Worm (Caenorhabditis elegans) whole organism, L1 larva: ENCODE results near the gene C40H1.9.
A peak's percentile ranks its signal among the peaks of the same experiment; 100 is the strongest.

ENCODE experiments used
- C34B4.2 ChIP-seq: sonication (generic microtip); optimal IDR thresholded peaks from 2 replicates; lab custom pipeline; 2017; ENCODE audit warnings: mild to moderate bottlenecking, missing genetic modification characterization, missing compliant biosample characterization
- Y116A8C.19 ChIP-seq: sonication (generic microtip); optimal IDR thresholded peaks from 2 replicates; lab custom pipeline; 2016; ENCODE audit warnings: missing compliant biosample characterization, missing genetic modification characterization, borderline replicate concordance
- ama-1 ChIP-seq: fragments of 150-350 bp; optimal IDR thresholded peaks from 2 replicates; lab custom pipeline; 2014
- blmp-1 ChIP-seq: fragments of 150-350 bp; optimal IDR thresholded peaks from 2 replicates; lab custom pipeline; 2014; ENCODE audit warnings: missing biosample characterization, missing genetic modification characterization
- ceh-82 ChIP-seq, 3 experiments: fragments of 150-350 bp in 1 of 3; sonication (generic microtip) in 2 of 3; optimal IDR thresholded peaks; 2 replicates each; lab custom pipeline; 2014 to 2017; ENCODE audit warnings: missing biosample characterization in 3 of 3, missing genetic modification characterization in 3 of 3
- ceh-90 ChIP-seq: sonication (generic microtip); optimal IDR thresholded peaks from 2 replicates; lab custom pipeline; 2016; ENCODE audit warnings: missing genetic modification characterization, missing compliant biosample characterization
- ces-1 ChIP-seq: fragments of 150-350 bp; optimal IDR thresholded peaks from 2 replicates; lab custom pipeline; 2014; ENCODE audit warnings: missing biosample characterization, missing genetic modification reagents, missing genetic modification characterization
- efl-1 ChIP-seq, 4 experiments: fragments of 150-350 bp; optimal IDR thresholded peaks in 3 of 4; peaks in 1 of 4; 1 replicate in 1 of 4; 2 replicates in 3 of 4; lab custom pipeline; 2014; ENCODE audit warnings: missing biosample characterization in 2 of 4, missing genetic modification characterization in 2 of 4, missing genetic modification reagents in 2 of 4
- egl-27 ChIP-seq, 2 experiments: fragments of 150-350 bp in 1 of 2; sonication (generic microtip); optimal IDR thresholded peaks; 3 replicates each; lab custom pipeline; 2017 to 2018; ENCODE audit warnings: missing biosample characterization in 2 of 2, missing genetic modification characterization in 2 of 2, missing genetic modification reagents in 2 of 2
- elt-2 ChIP-seq: sonication (generic microtip); optimal IDR thresholded peaks from 2 replicates; lab custom pipeline; 2016; ENCODE audit warnings: missing genetic modification characterization, mild to moderate bottlenecking, inconsistent platforms, missing compliant biosample characterization, missing genetic modification reagents
- elt-3 ChIP-seq, 6 experiments: fragments of 150-350 bp in 1 of 6; sonication (generic microtip); optimal IDR thresholded peaks; 2 replicates each; lab custom pipeline; 2017 to 2018; ENCODE audit warnings: missing biosample characterization in 6 of 6, missing genetic modification characterization in 6 of 6, inconsistent platforms in 1 of 6
- ets-5 ChIP-seq: fragments of 200-800 bp; sonication (Bioruptor generic); IDR thresholded peaks from 2 replicates; pipeline ENCODE4 v1.3.6; 2022; ENCODE audit warnings: missing genetic modification characterization, missing compliant biosample characterization
- fkh-10 ChIP-seq: sonication (generic microtip); optimal IDR thresholded peaks from 2 replicates; lab custom pipeline; 2017; ENCODE audit warnings: missing biosample characterization, missing genetic modification reagents, missing genetic modification characterization
- fkh-8 ChIP-seq: sonication (generic microtip); optimal IDR thresholded peaks from 2 replicates; lab custom pipeline; 2016; ENCODE audit warnings: mild to moderate bottlenecking, missing genetic modification characterization, missing compliant biosample characterization
- hpl-2 ChIP-seq: fragments of 150-350 bp; optimal IDR thresholded peaks from 2 replicates; lab custom pipeline; 2014; ENCODE audit warnings: missing biosample characterization, missing genetic modification reagents, missing genetic modification characterization
- irx-1 ChIP-seq: sonication (generic microtip); optimal IDR thresholded peaks from 2 replicates; lab custom pipeline; 2016; ENCODE audit warnings: missing genetic modification characterization, missing compliant biosample characterization
- jun-1 ChIP-seq: fragments of 150-350 bp; optimal IDR thresholded peaks from 2 replicates; lab custom pipeline; 2014; ENCODE audit warnings: missing biosample characterization, missing genetic modification reagents, missing genetic modification characterization
- lin-14 ChIP-seq: fragments of 200-800 bp; sonication (Bioruptor generic); optimal IDR thresholded peaks from 2 replicates; lab custom pipeline; 2018; ENCODE audit warnings: mild to moderate bottlenecking, missing genetic modification characterization, moderate library complexity, missing compliant biosample characterization
- lsy-2 ChIP-seq, 2 experiments: fragments of 150-350 bp; optimal IDR thresholded peaks; 2 replicates each; lab custom pipeline; 2014; ENCODE audit warnings: missing biosample characterization in 2 of 2, missing genetic modification characterization in 2 of 2
- mef-2 ChIP-seq: fragments of 150-350 bp; optimal IDR thresholded peaks from 2 replicates; lab custom pipeline; 2014; ENCODE audit warnings: missing biosample characterization, missing genetic modification characterization
- mep-1 ChIP-seq: fragments of 150-350 bp; optimal IDR thresholded peaks from 2 replicates; lab custom pipeline; 2014; ENCODE audit warnings: missing biosample characterization, missing genetic modification characterization
- nhr-19 ChIP-seq: fragments of 200-800 bp; sonication (Bioruptor generic); conservative IDR thresholded peaks from 2 replicates; pipeline ENCODE4 v1.3.6; 2022; ENCODE audit warnings: missing genetic modification characterization, missing compliant biosample characterization
- nhr-20 ChIP-seq: sonication (generic microtip); optimal IDR thresholded peaks from 2 replicates; lab custom pipeline; 2016; ENCODE audit warnings: mild to moderate bottlenecking, missing genetic modification characterization, missing compliant biosample characterization
- nhr-77 ChIP-seq: fragments of 150-350 bp; optimal IDR thresholded peaks from 2 replicates; lab custom pipeline; 2014; ENCODE audit warnings: missing biosample characterization, missing genetic modification characterization
- nhr-85 ChIP-seq: sonication (generic microtip); peaks from one replicate; lab custom pipeline; 2016; ENCODE audit warnings: missing genetic modification characterization, inconsistent platforms, missing compliant biosample characterization
- nhr-90 ChIP-seq: sonication (generic microtip); optimal IDR thresholded peaks from 2 replicates; lab custom pipeline; 2016; ENCODE audit warnings: mild to moderate bottlenecking, missing genetic modification characterization, missing compliant biosample characterization; ENCODE audit not compliant: poor library complexity
- pag-3 ChIP-seq: sonication (generic microtip); optimal IDR thresholded peaks from 2 replicates; lab custom pipeline; 2017; ENCODE audit warnings: missing genetic modification characterization, mild to moderate bottlenecking, missing compliant biosample characterization, antibody characterized with exemption, borderline replicate concordance; ENCODE audit not compliant: insufficient read depth
- skn-1 ChIP-seq: fragments of 150-350 bp; optimal IDR thresholded peaks from 2 replicates; lab custom pipeline; 2014; ENCODE audit warnings: missing biosample characterization, missing genetic modification characterization
- snpc-4 ChIP-seq: fragments of 150-350 bp; optimal IDR thresholded peaks from 2 replicates; lab custom pipeline; 2014; ENCODE audit warnings: missing biosample characterization, missing genetic modification characterization
- sox-4 ChIP-seq: sonication (generic microtip); optimal IDR thresholded peaks from 2 replicates; lab custom pipeline; 2016; ENCODE audit warnings: missing genetic modification characterization, missing compliant biosample characterization
- sup-37 ChIP-seq: fragments of 200-800 bp; sonication (Bioruptor generic); optimal IDR thresholded peaks from 2 replicates; lab custom pipeline; 2018; ENCODE audit warnings: mild to moderate bottlenecking, missing genetic modification characterization, missing compliant biosample characterization
- unc-30 ChIP-seq: sonication (generic microtip); optimal IDR thresholded peaks from 2 replicates; lab custom pipeline; 2017; ENCODE audit warnings: missing biosample characterization, missing genetic modification characterization
- vab-15 ChIP-seq: sonication (generic microtip); optimal IDR thresholded peaks from 2 replicates; lab custom pipeline; 2017; ENCODE audit warnings: missing genotype, mild to moderate bottlenecking, missing genetic modification characterization, missing compliant biosample characterization
- zip-4 ChIP-seq: fragments of 200-800 bp; sonication (Bioruptor generic); optimal IDR thresholded peaks from 2 replicates; lab custom pipeline; 2018; ENCODE audit warnings: mild to moderate bottlenecking, missing genetic modification characterization, moderate library complexity, missing compliant biosample characterization
- ztf-11 ChIP-seq, 2 experiments: sonication (generic microtip); optimal IDR thresholded peaks; 2 replicates each; lab custom pipeline; 2016 to 2017; ENCODE audit warnings: missing genetic modification characterization in 2 of 2, missing biosample characterization in 1 of 2, missing compliant biosample characterization in 1 of 2

The C40H1.9 gene

DNA sequence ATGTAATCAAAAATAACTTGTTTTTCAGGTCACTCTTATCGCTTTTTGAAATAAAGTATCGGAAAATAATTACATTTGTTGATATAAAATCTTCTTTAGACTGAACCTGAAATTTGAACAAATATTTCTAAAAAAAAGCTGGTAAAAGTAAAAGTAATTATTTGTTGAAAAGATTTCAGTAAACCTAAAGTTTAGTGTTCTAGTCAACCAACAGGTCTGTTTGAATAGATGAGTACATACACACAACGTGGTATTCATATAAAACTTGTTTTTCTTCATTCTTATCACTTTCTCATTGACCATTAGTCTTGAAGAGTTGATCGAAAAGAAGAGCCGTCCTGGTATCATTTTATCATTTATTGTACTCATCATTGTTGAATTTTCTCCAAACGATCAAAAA lies at the start of gene C40H1.9:
Gene C40H1.9 (plus strand): TSS at position 301 of the 400 bp plus-strand sequence.
- TF ChIP-seq unc-30 (tag; lab: Kevin White, UChicago) = no peak

DNA sequence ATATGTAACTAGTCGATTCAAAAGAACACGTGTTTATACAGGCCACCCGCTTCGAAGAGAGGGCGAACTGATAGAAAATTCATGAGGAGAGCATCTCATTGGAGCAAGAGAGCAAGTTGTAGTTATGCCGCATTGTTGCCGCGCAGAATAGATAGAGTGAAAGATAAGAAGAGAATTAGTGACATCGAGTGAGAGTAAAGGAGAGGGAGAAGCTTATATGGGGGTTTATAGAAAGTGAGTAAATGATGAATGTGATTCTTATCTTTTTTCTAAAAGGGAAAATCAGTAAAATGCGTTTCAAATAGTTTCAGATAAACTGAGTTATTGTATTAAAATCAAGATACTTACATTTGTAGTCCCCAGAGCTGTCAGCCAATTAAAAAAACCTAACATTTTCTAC lies 49.6 kb upstream of the C40H1.9 start:
- TF ChIP-seq sox-4 (tag; lab: Kevin White, UChicago) (no peak), ztf-11 (tag; optimal IDR thresholded peaks at IDR 0.05; lab: Kevin White, UChicago) (no peak), efl-1 (optimal IDR thresholded peaks at IDR 0.05; lab: Kevin White, UChicago) (no peak), efl-1 (GFP tag; optimal IDR thresholded peaks at IDR 0.05 in 1 of 2; lab: Kevin White, UChicago) (peak in 1 of 2 experiments; percentile 42), fkh-8 (tag; lab: Kevin White, UChicago) (no peak), egl-27 (tag; optimal IDR thresholded peaks at IDR 0.05; lab: Kevin White, UChicago) (no peak), ceh-82 (tag; optimal IDR thresholded peaks at IDR 0.05; lab: Kevin White, UChicago) (no peak), blmp-1 (tag; lab: Kevin White, UChicago) (peak; percentile 15), pag-3 (tag; lab: Kevin White, UChicago) (no peak), C34B4.2 (tag; lab: Kevin White, UChicago) (no peak), elt-2 (tag; lab: Kevin White, UChicago) (peak; percentile 47), lin-14 (GFP tag; lab: Kevin White, UChicago) (peak; percentile 24)

DNA sequence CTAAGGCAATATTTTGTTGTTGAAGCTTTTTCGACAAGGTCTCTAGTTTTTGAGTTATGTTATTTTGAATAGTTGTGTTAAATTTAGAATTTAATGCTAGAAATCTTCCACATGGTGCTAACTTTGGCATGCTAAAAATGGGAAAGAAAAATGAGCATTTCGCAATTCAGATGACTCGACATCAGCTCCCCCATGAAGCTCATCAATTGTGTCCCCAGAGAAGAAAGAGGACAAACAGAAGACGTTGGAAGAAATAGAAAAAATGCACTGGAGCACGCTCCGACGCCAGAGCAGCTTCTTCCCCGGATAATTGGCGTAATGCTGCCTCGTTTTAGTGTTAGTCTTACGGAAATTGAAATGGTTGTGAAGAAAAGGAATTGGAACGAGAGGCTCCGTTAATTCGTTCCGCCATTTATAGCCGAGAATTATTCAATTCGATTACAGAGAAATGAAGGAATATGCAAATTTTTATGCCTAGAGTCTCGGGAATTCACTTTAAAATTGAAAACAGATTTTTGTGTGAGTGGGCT lies 48.3 kb upstream of the C40H1.9 start:
- TF ChIP-seq skn-1 (tag; lab: Kevin White, UChicago) = no peak
- peak; percentile 24 for TF ChIP-seq nhr-85
- TF ChIP-seq lin-14 (GFP tag; lab: Kevin White, UChicago) = peak; percentile 68
- TF ChIP-seq ceh-82 (tag; optimal IDR thresholded peaks at IDR 0.05; lab: Kevin White, UChicago) = peak in 1 of 3 experiments; percentile 23

DNA sequence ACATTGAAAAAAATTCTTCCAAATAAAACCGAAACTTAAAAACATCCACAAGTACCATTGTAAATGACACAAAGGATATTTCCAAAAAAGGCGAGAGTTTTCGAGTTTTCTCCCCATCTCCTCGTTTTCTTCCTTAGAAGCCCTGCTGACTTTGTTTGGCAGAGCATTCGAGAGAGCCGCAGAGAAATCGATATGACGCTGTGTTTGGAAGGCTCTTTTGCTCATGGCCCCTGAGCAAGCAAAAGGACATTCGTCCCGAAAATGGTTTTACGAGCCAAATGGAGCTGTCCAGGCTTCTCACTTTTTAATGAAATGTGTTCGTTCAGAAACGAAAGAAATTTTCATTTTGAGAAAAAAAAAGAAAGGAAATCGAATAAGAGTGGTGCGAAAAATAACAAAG lies 47.6 kb upstream of the C40H1.9 start:
- TF ChIP-seq nhr-77 (tag; lab: Kevin White, UChicago) = no peak
- peak; percentile 61 for TF ChIP-seq lin-14 (GFP tag; lab: Kevin White, UChicago)
- TF ChIP-seq ceh-82 (tag; optimal IDR thresholded peaks at IDR 0.05; lab: Kevin White, UChicago) = peak in 2 of 3 experiments; percentile 10 to 28

DNA sequence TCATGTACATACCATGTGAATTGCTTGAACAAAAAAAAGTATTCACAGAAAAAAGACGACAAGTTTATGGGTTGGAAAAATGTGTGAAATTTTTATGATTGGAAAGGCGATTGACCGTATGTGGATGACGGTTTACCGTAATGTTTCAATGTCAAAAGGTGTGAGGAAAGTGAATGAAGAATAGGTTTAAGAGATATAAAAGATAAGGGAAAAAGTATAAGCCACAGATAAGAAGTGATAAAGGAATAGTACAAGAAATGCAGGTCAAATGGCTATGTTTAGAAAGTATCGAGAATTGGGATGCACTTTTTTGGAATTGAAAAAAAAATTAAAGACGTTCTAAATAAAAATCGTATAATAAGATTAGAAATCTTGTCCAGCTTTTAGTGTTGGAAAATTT lies 41.9 kb upstream of the C40H1.9 start:
- peak; percentile 68 for TF ChIP-seq blmp-1 (tag; lab: Kevin White, UChicago)
- no peak for TF ChIP-seq Y116A8C.19 (tag; lab: Kevin White, UChicago)
- TF ChIP-seq, all 84 proteins: peak for 1

DNA sequence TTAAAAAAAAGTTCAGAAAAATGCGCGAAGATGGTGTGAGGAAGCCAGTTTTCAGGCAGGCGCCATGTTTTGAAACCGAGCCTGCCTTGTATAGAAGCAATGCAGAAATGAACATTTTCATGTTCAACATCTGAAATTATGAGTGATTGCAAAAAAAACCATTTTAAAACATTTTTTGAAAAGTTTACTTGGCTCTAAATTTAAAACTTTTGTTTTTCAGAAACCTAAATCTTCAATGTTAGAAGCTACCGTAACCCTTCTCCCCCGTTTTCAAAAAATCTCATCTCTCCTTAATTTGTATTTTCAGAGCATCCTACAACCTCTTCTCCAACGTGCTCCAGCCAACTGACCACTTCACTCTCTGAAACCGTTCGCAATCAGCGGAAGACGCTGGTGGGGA lies 38.3 kb upstream of the C40H1.9 start, which contains the start of gene fozi-1:
Gene fozi-1 (plus strand): TSS at position 301 of the 400 bp plus-strand sequence.
- TF ChIP-seq nhr-90 (tag; lab: Kevin White, UChicago) = no peak

DNA sequence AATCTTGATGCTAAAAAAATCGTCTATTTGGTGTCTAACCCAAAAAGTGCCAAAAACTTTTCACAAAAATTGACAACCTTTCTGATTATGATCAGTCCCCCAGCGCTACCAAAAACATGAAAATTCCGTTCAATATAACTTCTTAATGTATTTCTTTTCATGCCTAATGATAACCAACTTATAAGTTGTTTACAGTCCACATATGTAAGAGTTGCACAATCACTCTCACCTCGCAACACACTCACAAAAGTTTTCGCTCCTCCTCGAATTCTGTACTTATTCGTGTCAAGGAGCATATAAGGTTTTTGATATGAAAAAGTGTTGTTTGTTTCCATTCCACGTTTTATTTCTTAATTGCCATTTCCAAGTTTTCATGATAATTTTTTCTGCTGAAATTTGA lies 31.2 kb upstream of the C40H1.9 start:
- peak; percentile 15 for TF ChIP-seq elt-2 (tag; lab: Kevin White, UChicago)
- no peak for TF ChIP-seq nhr-19 (GFP tag; lab: Robert Waterston, UW)

DNA sequence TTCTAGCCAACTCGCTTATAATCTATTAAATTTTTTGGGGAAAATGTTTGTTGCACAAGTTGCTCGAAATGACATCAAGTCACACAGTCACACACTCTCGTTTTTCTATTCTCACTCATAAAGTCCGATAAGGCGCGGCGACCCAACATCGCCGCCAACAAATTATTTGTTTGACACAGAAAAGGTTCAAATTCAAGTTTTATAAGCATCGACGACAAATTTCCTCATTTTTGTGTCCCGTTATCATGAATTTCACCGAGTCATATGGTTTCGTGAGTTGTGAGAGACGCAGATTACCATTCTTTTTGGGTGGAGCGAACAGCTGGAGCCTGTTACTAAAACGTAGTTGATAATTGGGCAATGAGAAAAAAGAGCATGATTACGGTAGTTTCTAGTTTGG lies 29.9 kb upstream of the C40H1.9 start:
- TF ChIP-seq lsy-2 (tag; optimal IDR thresholded peaks at IDR 0.05; lab: Kevin White, UChicago) = no peak
- no peak for TF ChIP-seq nhr-77 (tag; lab: Kevin White, UChicago)
- no peak for TF ChIP-seq efl-1 (optimal IDR thresholded peaks at IDR 0.05; lab: Kevin White, UChicago)
- TF ChIP-seq efl-1 (GFP tag; optimal IDR thresholded peaks at IDR 0.05 in 1 of 2; lab: Kevin White, UChicago) = peak in 1 of 2 experiments; percentile 76
- TF ChIP-seq ces-1 (GFP tag; lab: Kevin White, UChicago) = no peak
- no peak for TF ChIP-seq mep-1 (tag; lab: Kevin White, UChicago)
- TF ChIP-seq sup-37 (GFP tag; lab: Kevin White, UChicago) = no peak
- peak; percentile 24 for TF ChIP-seq jun-1
- TF ChIP-seq ets-5 (GFP tag; lab: Robert Waterston, UW) = no peak
- TF ChIP-seq elt-3 (tag; optimal IDR thresholded peaks at IDR 0.05; lab: Kevin White, UChicago) = no peak
- TF ChIP-seq hpl-2 (GFP tag; lab: Kevin White, UChicago) = no peak
- TF ChIP-seq fkh-10 = no peak
- TF ChIP-seq vab-15 (tag; lab: Kevin White, UChicago) = no peak
- no peak for TF ChIP-seq snpc-4 (tag; lab: Kevin White, UChicago)
- no peak for TF ChIP-seq ama-1 (lab: Kevin White, UChicago)
- peak; percentile 57 for TF ChIP-seq nhr-20 (tag; lab: Kevin White, UChicago)
- TF ChIP-seq irx-1 = no peak
- TF ChIP-seq zip-4 (GFP tag; lab: Kevin White, UChicago) = no peak
- TF ChIP-seq nhr-90 (tag; lab: Kevin White, UChicago) = peak; percentile 3
- no peak for TF ChIP-seq ceh-90 (tag; lab: Kevin White, UChicago)
- no peak for TF ChIP-seq blmp-1 (tag; lab: Kevin White, UChicago)
- no peak for TF ChIP-seq mef-2 (tag; lab: Kevin White, UChicago)
- peak; percentile 64 for TF ChIP-seq nhr-85
